Worm (Caenorhabditis elegans): ENCODE data around the gene F58A3.4.
A peak's percentile ranks its signal among the peaks of the same experiment; 100 is the strongest.

F58A3.4 gene

DNA sequence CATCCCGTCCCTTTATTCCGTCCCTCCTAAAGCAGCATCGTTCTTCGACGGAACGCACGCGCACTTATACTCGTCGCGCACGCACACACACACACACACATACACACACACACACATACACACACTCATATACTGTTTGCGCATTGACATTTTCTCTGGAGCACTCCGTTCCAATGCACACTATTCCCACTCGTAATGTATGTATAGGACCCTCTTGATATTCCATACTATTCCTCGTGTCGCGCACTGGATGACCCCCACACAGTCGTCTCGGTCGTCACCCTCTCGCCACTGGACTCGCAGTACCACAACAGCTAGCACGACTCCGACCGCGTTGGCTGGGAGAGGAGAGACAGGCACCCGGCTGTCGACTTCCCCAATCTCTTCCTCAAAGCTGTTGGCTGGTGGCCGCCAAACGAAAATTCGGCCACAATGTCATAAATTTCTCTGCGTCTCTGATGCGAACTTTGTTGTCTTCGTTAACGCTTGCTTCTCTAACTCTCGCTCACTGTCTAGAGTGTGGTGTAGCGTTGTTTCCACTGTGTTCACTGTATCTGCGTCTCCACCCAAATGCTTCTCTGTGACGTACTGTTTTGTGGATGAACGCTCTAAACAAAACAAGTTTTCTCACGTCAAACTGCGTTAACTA, 20.7 kb upstream of the F58A3.4 start:
- no peak for TF ChIP-seq zip-2 (tag; optimal IDR thresholded peaks at IDR 0.05)
- TF ChIP-seq egl-27 (tag; optimal IDR thresholded peaks at IDR 0.05): no peak
- peak; percentile 79 for TF ChIP-seq pha-4 (GFP tag; IDR thresholded peaks at IDR 0.05)
- peak; percentile 73 for TF ChIP-seq pha-4 (tag; optimal IDR thresholded peaks at IDR 0.05)
- peak; percentile 76 for TF ChIP-seq spr-1 (tag; optimal IDR thresholded peaks at IDR 0.05)
- TF ChIP-seq T26A8.4 (GFP tag; IDR thresholded peaks at IDR 0.05): peak; percentile 67; the same call in 1 of the 2 replicates
- TF ChIP-seq ceh-32 (tag; optimal IDR thresholded peaks at IDR 0.05; ENCODE audit: poor library complexity): peak; percentile 73
- no peak for TF ChIP-seq snpc-4 (tag; optimal IDR thresholded peaks at IDR 0.05)
- peak; percentile 87 for TF ChIP-seq hmg-1.1 (GFP tag; IDR thresholded peaks at IDR 0.05)
- TF ChIP-seq php-3 (GFP tag; IDR thresholded peaks at IDR 0.05): peak; percentile 58; the same call in 1 of the 2 replicates
- no peak for TF ChIP-seq Y5F2A.4 (GFP tag; optimal IDR thresholded peaks at IDR 0.05)
- peak; percentile 51 for TF ChIP-seq fkh-10 (GFP tag; optimal IDR thresholded peaks at IDR 0.05)
- TF ChIP-seq daf-8 (GFP tag; IDR thresholded peaks at IDR 0.05): no peak
- TF ChIP-seq aha-1 (tag): peak; percentile 99
- peak; percentile 71 for TF ChIP-seq T20F7.1 (GFP tag; optimal IDR thresholded peaks at IDR 0.05)
- TF ChIP-seq lin-29 (GFP tag; IDR thresholded peaks at IDR 0.05): no peak
- TF ChIP-seq dmd-8 (GFP tag; IDR thresholded peaks at IDR 0.05): no peak
- no peak for TF ChIP-seq zfp-3 (GFP tag; conservative IDR thresholded peaks at IDR 0.05)
- no peak for TF ChIP-seq nhr-102 (tag; optimal IDR thresholded peaks at IDR 0.05)
- peak; percentile 85 for TF ChIP-seq mes-2 (tag; optimal IDR thresholded peaks at IDR 0.05; ENCODE audit: poor library complexity, severe bottlenecking)
- TF ChIP-seq F26F4.8 (GFP tag; conservative IDR thresholded peaks at IDR 0.05): no peak
- TF ChIP-seq F10B5.3 (tag; optimal IDR thresholded peaks at IDR 0.05): peak; percentile 77
- 0 out of 2 replicates have a peak, but pooled peaks have one; percentile 55 for TF ChIP-seq saeg-2 (GFP tag; IDR thresholded peaks at IDR 0.05)
- 0 out of 2 replicates have a peak, but pooled peaks have one; percentile 84 for TF ChIP-seq tag-97 (GFP tag; IDR thresholded peaks at IDR 0.05)
- peak; percentile 15 for TF ChIP-seq attf-4 (tag; optimal IDR thresholded peaks at IDR 0.05)
- no peak for TF ChIP-seq snpc-1.2 (GFP tag; IDR thresholded peaks at IDR 0.05)
- peak; percentile 70 for TF ChIP-seq lin-13 (GFP tag; optimal IDR thresholded peaks at IDR 0.05)
- TF ChIP-seq nhr-41 (GFP tag; IDR thresholded peaks at IDR 0.05): no peak
- TF ChIP-seq hif-1 (tag; optimal IDR thresholded peaks at IDR 0.05): peak; percentile 40 to 86
- peak; percentile 92 for TF ChIP-seq mep-1 (tag; optimal IDR thresholded peaks at IDR 0.05)
- no peak for TF ChIP-seq daf-12 (tag; optimal IDR thresholded peaks at IDR 0.05)
- peak; percentile 91 for TF ChIP-seq nhr-11 (tag; optimal IDR thresholded peaks at IDR 0.05)
- TF ChIP-seq jun-1 (tag; optimal IDR thresholded peaks at IDR 0.05): peak; percentile 51
- TF ChIP-seq zip-11 (GFP tag; IDR thresholded peaks at IDR 0.05): no peak
- peak; percentile 61 for TF ChIP-seq hlh-30 (tag; optimal IDR thresholded peaks at IDR 0.05; ENCODE audit: insufficient read depth)
- peak; percentile 28 for TF ChIP-seq ztf-7 (tag; optimal IDR thresholded peaks at IDR 0.05)
- no peak for TF ChIP-seq nhr-42 (GFP tag; IDR thresholded peaks at IDR 0.05)
- peak; percentile 33 for TF ChIP-seq duxl-1 (tag; optimal IDR thresholded peaks at IDR 0.05; ENCODE audit: poor library complexity)
- TF ChIP-seq F49E8.2 (tag; optimal IDR thresholded peaks at IDR 0.05; ENCODE audit: borderline replicate concordance): no peak
- TF ChIP-seq lir-3 (tag; optimal IDR thresholded peaks at IDR 0.05): peak; percentile 20
- TF ChIP-seq ceh-82 (tag; optimal IDR thresholded peaks at IDR 0.05): no peak
- peak; percentile 77 for TF ChIP-seq nhr-6 (tag; optimal IDR thresholded peaks at IDR 0.05)
- TF ChIP-seq Y75B8A.6 (GFP tag; IDR thresholded peaks at IDR 0.05): no peak
- TF ChIP-seq fos-1 (tag; optimal IDR thresholded peaks at IDR 0.05): no peak
- no peak for TF ChIP-seq aly-2 (tag; optimal IDR thresholded peaks at IDR 0.05)
- TF ChIP-seq arid-1 (GFP tag; conservative IDR thresholded peaks at IDR 0.05): peak; percentile 70; the same call in 1 of the 2 replicates
- peak; percentile 92 for TF ChIP-seq egl-43 (GFP tag; IDR thresholded peaks at IDR 0.05)
- peak; percentile 97 for TF ChIP-seq rbr-2 (tag; optimal IDR thresholded peaks at IDR 0.05)
- no peak for TF ChIP-seq ZK546.5 (tag; optimal IDR thresholded peaks at IDR 0.05)
- TF ChIP-seq lin-15B (tag; optimal IDR thresholded peaks at IDR 0.05): no peak
- TF ChIP-seq ces-1 (GFP tag; optimal IDR thresholded peaks at IDR 0.05): no peak

All from whole organism, L4 larva.